Worm (Caenorhabditis elegans) whole organism, L2 larva: ENCODE results near the gene F22B7.9.
A peak's percentile ranks its signal among the peaks of the same experiment; 100 is the strongest.

Experiments used
- C34F6.9 ChIP-seq: fragments of 150-350 bp; optimal IDR thresholded peaks from 2 replicates; lab custom pipeline; 2014; ENCODE audit warnings: missing biosample characterization, missing genetic modification characterization
- ZK546.5 ChIP-seq: sonication (generic microtip); optimal IDR thresholded peaks from 2 replicates; lab custom pipeline; 2017; ENCODE audit warnings: missing biosample characterization, missing genetic modification characterization
- alr-1 ChIP-seq: fragments of 150-350 bp; optimal IDR thresholded peaks from 2 replicates; lab custom pipeline; 2014; ENCODE audit warnings: missing biosample characterization, missing genetic modification characterization
- aly-2 ChIP-seq: fragments of 150-350 bp; optimal IDR thresholded peaks from 2 replicates; lab custom pipeline; 2014; ENCODE audit warnings: missing biosample characterization, missing genetic modification characterization
- ama-1 ChIP-seq: fragments of 150-350 bp; optimal IDR thresholded peaks from 2 replicates; lab custom pipeline; 2018; ENCODE audit warnings: inconsistent platforms
- crh-2 ChIP-seq: sonication (generic microtip); optimal IDR thresholded peaks from 2 replicates; lab custom pipeline; 2017; ENCODE audit warnings: missing biosample characterization, missing genetic modification characterization
- dmd-4 ChIP-seq: sonication (generic microtip); optimal IDR thresholded peaks from 2 replicates; lab custom pipeline; 2017; ENCODE audit warnings: missing biosample characterization, missing genetic modification characterization
- egl-27 ChIP-seq: sonication (generic microtip); optimal IDR thresholded peaks from 3 replicates; lab custom pipeline; 2017; ENCODE audit warnings: missing biosample characterization, missing genetic modification reagents, missing genetic modification characterization
- elt-1 ChIP-seq: fragments of 150-350 bp; optimal IDR thresholded peaks from 2 replicates; lab custom pipeline; 2014; ENCODE audit warnings: missing biosample characterization, missing genetic modification characterization
- fos-1 ChIP-seq: fragments of 150-350 bp; optimal IDR thresholded peaks from 2 replicates; lab custom pipeline; 2014; ENCODE audit warnings: missing biosample characterization, missing genetic modification characterization
- gmeb-1 ChIP-seq: fragments of 150-350 bp; optimal IDR thresholded peaks from 2 replicates; lab custom pipeline; 2014; ENCODE audit warnings: missing biosample characterization, missing genetic modification characterization
- lin-11 ChIP-seq: fragments of 150-350 bp; sonication (generic microtip); optimal IDR thresholded peaks from 2 replicates; lab custom pipeline; 2014; ENCODE audit warnings: missing biosample characterization, missing genetic modification characterization, inconsistent platforms, mixed read lengths
- lin-13 ChIP-seq: fragments of 150-350 bp; optimal IDR thresholded peaks from 2 replicates; lab custom pipeline; 2014; ENCODE audit warnings: missing biosample characterization, missing genetic modification reagents, missing genetic modification characterization
- lin-39 ChIP-seq: fragments of 150-350 bp; optimal IDR thresholded peaks from 2 replicates; lab custom pipeline; 2014; ENCODE audit warnings: missing biosample characterization, missing genetic modification reagents, missing genetic modification characterization
- lsy-2 ChIP-seq, 2 experiments: fragments of 150-350 bp in 1 of 2; sonication (generic microtip) in 1 of 2; optimal IDR thresholded peaks; 2 replicates each; lab custom pipeline; 2014 to 2017; ENCODE audit warnings: missing biosample characterization in 2 of 2, missing genetic modification characterization in 2 of 2
- mab-5 ChIP-seq: fragments of 150-350 bp; optimal IDR thresholded peaks from 2 replicates; lab custom pipeline; 2014; ENCODE audit warnings: missing biosample characterization, missing genetic modification characterization
- mdl-1 ChIP-seq, 2 experiments: fragments of 150-350 bp in 1 of 2; sonication (generic microtip) in 1 of 2; optimal IDR thresholded peaks; 2 replicates each; lab custom pipeline; 2017; ENCODE audit warnings: missing biosample characterization in 2 of 2, missing genetic modification characterization in 2 of 2
- nhr-11 ChIP-seq: fragments of 150-350 bp; optimal IDR thresholded peaks from 2 replicates; lab custom pipeline; 2014; ENCODE audit warnings: missing biosample characterization, missing genetic modification characterization
- nhr-12 ChIP-seq: fragments of 150-350 bp; optimal IDR thresholded peaks from 2 replicates; lab custom pipeline; 2014; ENCODE audit warnings: missing biosample characterization, missing genetic modification characterization
- nhr-129 ChIP-seq: fragments of 150-350 bp; optimal IDR thresholded peaks from 2 replicates; lab custom pipeline; 2014; ENCODE audit warnings: missing biosample characterization, missing genetic modification characterization
- nhr-21 ChIP-seq: fragments of 150-350 bp; optimal IDR thresholded peaks from 2 replicates; lab custom pipeline; 2014; ENCODE audit warnings: missing biosample characterization, missing genetic modification characterization
- nhr-237 ChIP-seq: fragments of 150-350 bp; optimal IDR thresholded peaks from 2 replicates; lab custom pipeline; 2014; ENCODE audit warnings: missing biosample characterization, missing genetic modification characterization
- nhr-25 ChIP-seq: fragments of 150-350 bp; sonication (generic microtip); optimal IDR thresholded peaks from 3 replicates; lab custom pipeline; 2014; ENCODE audit warnings: missing biosample characterization, missing genetic modification characterization
- nhr-6 ChIP-seq: fragments of 150-350 bp; optimal IDR thresholded peaks from 2 replicates; lab custom pipeline; 2014; ENCODE audit warnings: missing biosample characterization, missing genetic modification characterization
- sem-4 ChIP-seq: fragments of 150-350 bp; optimal IDR thresholded peaks from 2 replicates; lab custom pipeline; 2014; ENCODE audit warnings: missing biosample characterization, missing genetic modification reagents, missing genetic modification characterization
- skn-1 ChIP-seq: sonication (generic microtip); optimal IDR thresholded peaks from 2 replicates; lab custom pipeline; 2017; ENCODE audit warnings: missing biosample characterization, missing genetic modification characterization
- sma-3 ChIP-seq: sonication (generic microtip); optimal IDR thresholded peaks from 2 replicates; lab custom pipeline; 2016; ENCODE audit warnings: missing genetic modification reagents, missing genetic modification characterization, missing compliant biosample characterization
- sma-9 ChIP-seq, 2 experiments: fragments of 150-350 bp in 1 of 2; sonication (generic microtip) in 1 of 2; optimal IDR thresholded peaks; 2 replicates each; lab custom pipeline; 2014 to 2016; ENCODE audit warnings: missing genetic modification characterization in 2 of 2, mild to moderate bottlenecking in 1 of 2, missing biosample characterization in 1 of 2, missing compliant biosample characterization in 1 of 2, missing genetic modification reagents in 1 of 2, moderate library complexity in 1 of 2
- snpc-4 ChIP-seq: fragments of 150-350 bp; optimal IDR thresholded peaks from 2 replicates; lab custom pipeline; 2014; ENCODE audit warnings: missing biosample characterization, missing genetic modification characterization
- unc-39 ChIP-seq: fragments of 150-350 bp; optimal IDR thresholded peaks from 2 replicates; lab custom pipeline; 2014; ENCODE audit warnings: missing biosample characterization, missing genetic modification characterization
- unc-55 ChIP-seq: fragments of 150-350 bp; sonication (generic microtip); optimal IDR thresholded peaks from 3 replicates; lab custom pipeline; 2014; ENCODE audit warnings: missing biosample characterization, missing genetic modification reagents, missing genetic modification characterization
- unc-62 ChIP-seq: fragments of 150-350 bp; optimal IDR thresholded peaks from 2 replicates; lab custom pipeline; 2014; ENCODE audit warnings: missing biosample characterization, missing genetic modification reagents, missing genetic modification characterization
- zag-1 ChIP-seq: fragments of 150-350 bp; optimal IDR thresholded peaks from 2 replicates; lab custom pipeline; 2014; ENCODE audit warnings: missing biosample characterization, missing genetic modification characterization
- ztf-1 ChIP-seq: fragments of 200-800 bp; sonication (Bioruptor generic); conservative IDR thresholded peaks from 2 replicates; pipeline ENCODE4 v1.3.6; 2022; ENCODE audit warnings: missing genetic modification characterization, missing compliant biosample characterization
- ztf-11 ChIP-seq: sonication (generic microtip); optimal IDR thresholded peaks from 2 replicates; lab custom pipeline; 2017; ENCODE audit warnings: missing biosample characterization, missing genetic modification characterization
- ztf-4 ChIP-seq: fragments of 150-350 bp; optimal IDR thresholded peaks from 2 replicates; lab custom pipeline; 2014; ENCODE audit warnings: missing biosample characterization, missing genetic modification characterization

F22B7.9 gene

DNA sequence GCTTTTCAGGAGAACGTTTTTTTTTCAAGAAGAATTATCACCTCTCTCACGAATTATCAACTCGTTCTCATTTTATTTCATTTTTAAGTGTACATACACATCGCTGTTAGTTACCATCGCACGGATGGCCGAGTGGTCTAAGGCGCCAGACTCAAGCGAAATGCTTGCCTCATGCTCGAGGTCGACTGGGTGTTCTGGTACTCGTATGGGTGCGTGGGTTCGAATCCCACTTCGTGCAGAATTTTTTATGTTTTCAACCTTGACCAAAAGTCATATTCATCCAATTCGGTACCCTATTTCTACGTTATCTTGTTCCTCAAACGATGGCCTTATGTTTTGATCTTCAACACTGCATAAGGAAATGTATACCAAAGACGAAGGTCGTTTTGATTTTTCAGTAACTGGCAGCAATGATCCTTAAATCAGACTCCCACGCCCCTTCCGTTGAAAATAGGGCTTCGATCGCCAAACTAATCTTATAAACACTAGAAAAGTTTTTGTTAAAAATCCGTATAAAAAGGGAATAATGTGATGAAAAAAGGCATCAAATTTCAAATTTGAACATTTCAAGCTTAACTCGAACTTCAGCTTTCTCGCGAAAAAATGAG is 14.4 kb downstream of the F22B7.9 start, which contains the start of gene fip-1:
Gene fip-1, plus strand, starts transcription at position 558 of the 608 bp plus-strand sequence.
- TF ChIP-seq snpc-4 (tag; lab: Kevin White, UChicago) (no peak), ZK546.5 (tag; lab: Kevin White, UChicago) (no peak), sma-3 (peak; percentile 44), fos-1 (tag; lab: Kevin White, UChicago) (peak; percentile 16), nhr-237 (tag; lab: Kevin White, UChicago) (no peak), lsy-2 (tag; optimal IDR thresholded peaks at IDR 0.05; lab: Kevin White, UChicago) (no peak)
- TF ChIP-seq, all 48 proteins: peak for 2

DNA sequence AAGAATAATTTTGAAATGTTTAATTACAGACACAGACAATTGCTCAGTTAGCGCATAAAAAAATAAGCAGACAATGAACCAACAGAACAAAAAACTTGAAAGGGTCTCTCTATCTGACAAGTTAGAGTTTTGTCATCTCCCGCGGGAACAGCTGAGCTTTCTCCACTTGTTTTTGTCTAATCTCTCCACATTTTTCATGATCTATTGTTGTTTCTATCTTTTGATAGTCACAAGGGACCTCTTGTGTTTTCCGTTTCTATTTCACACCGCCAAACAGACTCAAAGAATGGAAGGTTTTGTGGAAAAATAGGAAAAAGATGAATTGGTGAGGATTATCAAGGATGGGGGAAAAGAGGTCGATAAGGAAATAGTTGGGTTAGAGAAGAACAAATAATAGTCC is 16.9 kb downstream of the F22B7.9 start:
- TF ChIP-seq egl-27 (tag; lab: Kevin White, UChicago) (no peak), nhr-11 (tag; lab: Kevin White, UChicago) (no peak), sma-3 (no peak), gmeb-1 (no peak), elt-1 (tag; lab: Kevin White, UChicago) (no peak), skn-1 (no peak), nhr-129 (peak; percentile 27), unc-55 (GFP tag; lab: Kevin White, UChicago) (peak; percentile 15), crh-2 (tag; lab: Kevin White, UChicago) (peak; percentile 23), zag-1 (tag; lab: Kevin White, UChicago) (no peak), sem-4 (tag; lab: Kevin White, UChicago) (no peak), unc-39 (tag; lab: Kevin White, UChicago) (no peak), alr-1 (tag; lab: Kevin White, UChicago) (no peak), aly-2 (tag; lab: Kevin White, UChicago) (no peak), ztf-1 (GFP tag; lab: Robert Waterston, UW) (no peak), ama-1 (no peak), nhr-12 (tag; lab: Kevin White, UChicago) (no peak), mdl-1 (tag; optimal IDR thresholded peaks at IDR 0.05; lab: Kevin White, UChicago) (no peak), lin-39 (tag; lab: Kevin White, UChicago) (no peak), ZK546.5 (tag; lab: Kevin White, UChicago) (no peak), nhr-6 (tag; lab: Kevin White, UChicago) (no peak), ztf-4 (tag; lab: Kevin White, UChicago) (no peak), fos-1 (tag; lab: Kevin White, UChicago) (no peak), lin-11 (tag; lab: Kevin White, UChicago) (no peak), lin-13 (GFP tag; lab: Kevin White, UChicago) (no peak), mab-5 (tag; lab: Kevin White, UChicago) (peak; percentile 78), ztf-11 (tag; lab: Kevin White, UChicago) (no peak), nhr-21 (tag; lab: Kevin White, UChicago) (no peak), lsy-2 (tag; optimal IDR thresholded peaks at IDR 0.05; lab: Kevin White, UChicago) (peak in 1 of 2 experiments; percentile 52), C34F6.9 (tag; lab: Kevin White, UChicago) (peak; percentile 36), snpc-4 (tag; lab: Kevin White, UChicago) (no peak)

DNA sequence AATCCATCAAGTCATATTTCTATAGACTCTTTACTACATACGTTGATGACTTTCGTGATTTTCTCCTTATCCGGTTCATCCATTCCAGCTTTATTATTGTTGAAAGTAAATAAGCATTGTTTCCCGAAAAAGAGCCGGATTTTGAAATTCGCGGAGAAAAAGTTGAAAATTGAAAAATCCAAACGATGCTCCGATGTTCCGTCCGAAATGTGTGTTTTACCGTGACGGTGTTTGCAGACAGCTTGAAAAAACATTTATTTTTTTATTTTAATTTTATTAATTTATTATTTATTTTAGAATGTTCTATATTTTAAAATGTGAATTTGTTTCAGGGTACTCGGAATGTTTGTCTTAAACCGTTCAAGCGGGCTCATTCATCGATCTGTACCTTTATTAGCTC is 22.9 kb downstream of the F22B7.9 start, which contains the start of gene dnj-10:
Gene dnj-10, plus strand, starts transcription at position 333 of the 400 bp plus-strand sequence.
- TF ChIP-seq nhr-129 (peak; percentile 19), dmd-4 (tag; lab: Kevin White, UChicago) (no peak), nhr-25 (tag; lab: Kevin White, UChicago) (no peak), sma-3 (peak; percentile 41), unc-55 (GFP tag; lab: Kevin White, UChicago) (peak; percentile 88), fos-1 (tag; lab: Kevin White, UChicago) (peak; percentile 17), gmeb-1 (peak; percentile 89), lin-13 (GFP tag; lab: Kevin White, UChicago) (peak; percentile 53), unc-62 (no peak), crh-2 (tag; lab: Kevin White, UChicago) (no peak), lsy-2 (tag; optimal IDR thresholded peaks at IDR 0.05; lab: Kevin White, UChicago) (peak; percentile 55 to 88), ztf-1 (GFP tag; lab: Robert Waterston, UW) (no peak), lin-11 (tag; lab: Kevin White, UChicago) (peak; percentile 23), C34F6.9 (tag; lab: Kevin White, UChicago) (peak; percentile 79), lin-39 (tag; lab: Kevin White, UChicago) (no peak), sma-9 (GFP tag; optimal IDR thresholded peaks at IDR 0.05; lab: Kevin White, UChicago) (peak; percentile 55), sma-9 (tag; optimal IDR thresholded peaks at IDR 0.05; lab: Kevin White, UChicago) (no peak), mab-5 (tag; lab: Kevin White, UChicago) (no peak), nhr-12 (tag; lab: Kevin White, UChicago) (no peak)
